Worm (Caenorhabditis elegans) whole organism, early embryonic: ENCODE data around the gene K02D3.1.

Experiments
- B0310.2 ChIP-seq: sonication (generic microtip); optimal IDR thresholded peaks from 2 replicates; lab custom pipeline; 2016; ENCODE audit warnings: mild to moderate bottlenecking, missing genetic modification characterization, missing compliant biosample characterization
- F13C5.2 ChIP-seq: sonication (generic microtip); optimal IDR thresholded peaks from 2 replicates; lab custom pipeline; 2017; ENCODE audit warnings: mild to moderate bottlenecking, missing genetic modification characterization, inconsistent platforms, missing compliant biosample characterization
- aly-1 ChIP-seq: sonication (generic microtip); optimal IDR thresholded peaks from 2 replicates; lab custom pipeline; 2016; ENCODE audit warnings: missing genetic modification characterization, missing compliant biosample characterization
- ama-1 ChIP-seq: fragments of 150-350 bp; optimal IDR thresholded peaks from 2 replicates; lab custom pipeline; 2014
- ceh-13 ChIP-seq: fragments of 200-800 bp; sonication (Bioruptor generic); optimal IDR thresholded peaks from 2 replicates; lab custom pipeline; 2018; ENCODE audit warnings: mild to moderate bottlenecking, missing genetic modification characterization, missing compliant biosample characterization
- ceh-36 ChIP-seq: sonication (generic microtip); optimal IDR thresholded peaks from 2 replicates; lab custom pipeline; 2016; ENCODE audit warnings: missing genetic modification characterization, inconsistent platforms, missing compliant biosample characterization
- ets-7 ChIP-seq: sonication (generic microtip); optimal IDR thresholded peaks from 2 replicates; lab custom pipeline; 2016; ENCODE audit warnings: missing genotype, missing genetic modification characterization, missing compliant biosample characterization
- flt-1 ChIP-seq: fragments of 200-800 bp; sonication (Bioruptor generic); IDR thresholded peaks from 2 replicates; pipeline ENCODE4 v1.3.6; 2022; ENCODE audit warnings: missing genetic modification characterization, missing compliant biosample characterization
- hmbx-1 ChIP-seq: sonication (generic microtip); optimal IDR thresholded peaks from 2 replicates; lab custom pipeline; 2016; ENCODE audit warnings: mild to moderate bottlenecking, missing genetic modification characterization, missing compliant biosample characterization
- hmg-4 ChIP-seq: fragments of 200-800 bp; sonication (Bioruptor generic); optimal IDR thresholded peaks from 2 replicates; lab custom pipeline; 2018; ENCODE audit warnings: mild to moderate bottlenecking, missing genetic modification characterization, missing compliant biosample characterization
- hnd-1 ChIP-seq: sonication (generic microtip); optimal IDR thresholded peaks from 2 replicates; lab custom pipeline; 2016; ENCODE audit warnings: missing genetic modification characterization, missing compliant biosample characterization
- pes-1 ChIP-seq: fragments of 200-800 bp; sonication (Bioruptor generic); IDR thresholded peaks from 2 replicates; pipeline ENCODE4 v1.3.6; 2022; ENCODE audit warnings: missing genetic modification reagents, missing genetic modification characterization, missing compliant biosample characterization
- scrt-1 ChIP-seq: fragments of 200-800 bp; sonication (Bioruptor generic); IDR thresholded peaks from 2 replicates; pipeline ENCODE4 v1.3.6; 2022; ENCODE audit warnings: missing genetic modification characterization, missing compliant biosample characterization
- sea-1 ChIP-seq: fragments of 200-800 bp; sonication (Bioruptor generic); conservative IDR thresholded peaks from 2 replicates; pipeline ENCODE4 v1.3.6; 2022; ENCODE audit warnings: missing genetic modification characterization, missing compliant biosample characterization
- tbx-11 ChIP-seq: fragments of 200-800 bp; sonication (Bioruptor generic); IDR thresholded peaks from 2 replicates; pipeline ENCODE4 v1.3.6; 2022; ENCODE audit warnings: missing genetic modification characterization, missing compliant biosample characterization
- tbx-37 ChIP-seq: fragments of 200-800 bp; sonication (Bioruptor generic); conservative IDR thresholded peaks from 2 replicates; pipeline ENCODE4 v1.3.6; 2022; ENCODE audit warnings: missing genetic modification reagents, missing genetic modification characterization, missing compliant biosample characterization
- tra-4 ChIP-seq: sonication (generic microtip); optimal IDR thresholded peaks from 2 replicates; lab custom pipeline; 2017; ENCODE audit warnings: missing genetic modification characterization, missing compliant biosample characterization

K02D3.1 gene

DNA sequence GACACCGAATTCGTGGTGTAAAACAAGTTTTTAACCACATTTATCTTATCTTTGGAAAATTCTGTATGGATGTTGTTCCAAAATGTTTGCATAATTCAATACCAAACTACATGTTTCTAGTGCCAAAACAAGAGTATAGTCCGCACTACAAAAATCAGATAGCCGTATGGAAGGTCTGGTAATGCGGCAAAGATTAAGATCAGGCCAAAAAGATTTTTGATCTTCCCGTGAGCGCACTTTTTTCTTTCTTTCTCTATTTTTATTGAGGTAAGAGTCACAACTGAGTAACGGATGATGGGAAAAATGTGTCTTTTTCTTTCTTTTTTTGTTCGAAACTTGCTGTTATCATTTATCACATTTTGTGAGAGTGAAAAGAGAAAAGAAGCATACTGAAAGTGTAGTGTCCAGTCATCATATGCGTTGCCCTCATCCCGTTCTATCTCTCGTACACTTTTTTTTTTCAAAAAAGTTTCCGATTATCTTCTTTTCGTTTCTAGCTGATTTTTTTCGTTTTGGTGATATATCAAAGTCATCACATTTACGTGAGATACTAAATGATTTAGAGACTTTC is 37.9 kb downstream of the K02D3.1 start:
- TF ChIP-seq B0310.2 (tag; lab: Kevin White, UChicago) (no peak), hmg-4 (GFP tag; lab: Kevin White, UChicago) (no peak), hnd-1 (tag; lab: Kevin White, UChicago) (no peak)

DNA sequence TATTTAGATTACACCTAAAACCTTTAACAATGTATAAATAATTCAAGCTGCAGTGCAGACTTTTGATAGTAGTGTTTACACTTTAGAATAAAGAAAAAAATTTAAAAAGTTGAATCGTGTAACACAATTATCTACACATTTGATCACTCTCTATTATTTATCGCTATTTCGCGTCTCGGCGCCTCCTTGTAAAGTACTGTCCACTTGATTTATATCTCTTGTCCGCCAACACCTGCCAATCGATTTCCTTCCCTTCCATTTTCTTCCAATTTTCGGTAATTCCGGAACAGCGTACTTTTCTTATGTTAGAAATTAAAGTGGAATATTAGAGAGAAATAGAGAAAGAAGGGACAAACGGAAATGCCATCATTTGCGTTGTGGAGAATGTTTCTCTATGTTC is 38.9 kb downstream of the K02D3.1 start:
- no peak for TF ChIP-seq ets-7 (tag; lab: Kevin White, UChicago)
- TF ChIP-seq scrt-1 (GFP tag; lab: Robert Waterston, UW): no peak
- TF ChIP-seq tbx-37 (GFP tag; lab: Robert Waterston, UW): no peak
- no peak for TF ChIP-seq sea-1 (GFP tag; lab: Robert Waterston, UW)
- no peak for TF ChIP-seq B0310.2 (tag; lab: Kevin White, UChicago)
- TF ChIP-seq ama-1 (lab: Kevin White, UChicago): no peak
- TF ChIP-seq hnd-1 (tag; lab: Kevin White, UChicago): no peak
- no peak for TF ChIP-seq tbx-11 (GFP tag; lab: Robert Waterston, UW)
- no peak for TF ChIP-seq hmg-4 (GFP tag; lab: Kevin White, UChicago)

DNA sequence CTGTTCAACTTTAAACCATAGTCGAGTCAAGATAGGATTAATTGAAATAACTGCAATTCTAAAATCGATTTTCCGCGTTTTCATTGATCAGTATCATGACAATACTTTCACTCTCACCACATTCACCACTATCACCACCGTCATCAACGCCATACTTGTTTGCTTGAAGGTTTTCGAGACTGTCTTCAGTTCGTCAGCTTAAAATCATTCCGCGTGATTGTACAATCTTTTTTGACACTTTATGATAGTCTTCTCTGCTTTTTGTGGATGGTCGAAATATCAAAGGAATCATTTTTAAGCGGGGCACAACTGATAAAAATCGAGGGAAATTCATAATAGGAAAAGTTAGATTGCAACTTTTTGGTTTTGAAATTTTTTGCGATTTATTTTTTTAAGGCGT is 39.5 kb downstream of the K02D3.1 start:
- TF ChIP-seq ets-7 (tag; lab: Kevin White, UChicago): no peak
- no peak for TF ChIP-seq scrt-1 (GFP tag; lab: Robert Waterston, UW)
- no peak for TF ChIP-seq hmbx-1
- TF ChIP-seq B0310.2 (tag; lab: Kevin White, UChicago): no peak
- no peak for TF ChIP-seq ceh-13
- no peak for TF ChIP-seq pes-1
- no peak for TF ChIP-seq hnd-1 (tag; lab: Kevin White, UChicago)
- TF ChIP-seq aly-1 (tag; lab: Kevin White, UChicago): no peak

DNA sequence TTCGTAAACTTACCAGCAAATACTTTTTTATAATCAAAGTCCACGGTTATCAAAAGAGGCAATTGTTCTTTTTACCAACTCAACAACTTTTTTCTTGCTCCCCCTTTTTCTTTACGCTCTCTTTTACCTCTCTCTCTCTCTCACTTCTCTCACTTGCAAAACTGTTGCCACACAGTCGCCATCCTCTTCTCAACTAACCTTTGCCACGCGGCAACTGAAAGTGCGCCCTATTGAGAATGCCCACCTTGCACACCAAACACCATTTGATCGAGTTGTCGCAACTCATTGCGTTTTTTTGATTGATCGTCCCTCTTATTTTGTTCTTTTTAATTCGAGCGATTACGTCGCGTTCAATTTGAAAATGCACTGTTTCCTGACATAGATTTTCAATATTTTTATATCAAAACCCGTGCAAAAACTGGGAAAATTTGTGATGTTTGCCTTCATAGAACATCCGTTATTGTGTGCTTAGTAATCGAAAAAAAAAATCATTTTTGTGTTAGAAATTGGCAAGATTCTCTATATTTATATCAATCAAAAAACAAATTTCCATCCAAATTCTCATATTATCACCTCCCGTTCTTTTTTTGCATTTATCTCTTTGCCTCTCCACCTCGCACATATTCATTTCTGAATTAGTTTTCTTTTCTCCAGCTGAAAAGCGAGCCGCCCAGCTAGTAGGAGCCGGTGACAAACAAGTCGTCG is 40.1 kb downstream of the K02D3.1 start, which contains the start of gene nhr-71:
TSS of gene nhr-71 (plus strand) at position 655 of the 705 bp plus-strand sequence.
- TF ChIP-seq hnd-1 (tag; lab: Kevin White, UChicago): no peak
- no peak for TF ChIP-seq ama-1 (lab: Kevin White, UChicago)
- TF ChIP-seq flt-1: no peak
- TF ChIP-seq ets-7 (tag; lab: Kevin White, UChicago): no peak
- no peak for TF ChIP-seq hmg-4 (GFP tag; lab: Kevin White, UChicago)
- TF ChIP-seq hmbx-1: no peak
- TF ChIP-seq pes-1: no peak
- TF ChIP-seq aly-1 (tag; lab: Kevin White, UChicago): no peak
- no peak for TF ChIP-seq F13C5.2 (tag; lab: Kevin White, UChicago)
- TF ChIP-seq tbx-37 (GFP tag; lab: Robert Waterston, UW): no peak

DNA sequence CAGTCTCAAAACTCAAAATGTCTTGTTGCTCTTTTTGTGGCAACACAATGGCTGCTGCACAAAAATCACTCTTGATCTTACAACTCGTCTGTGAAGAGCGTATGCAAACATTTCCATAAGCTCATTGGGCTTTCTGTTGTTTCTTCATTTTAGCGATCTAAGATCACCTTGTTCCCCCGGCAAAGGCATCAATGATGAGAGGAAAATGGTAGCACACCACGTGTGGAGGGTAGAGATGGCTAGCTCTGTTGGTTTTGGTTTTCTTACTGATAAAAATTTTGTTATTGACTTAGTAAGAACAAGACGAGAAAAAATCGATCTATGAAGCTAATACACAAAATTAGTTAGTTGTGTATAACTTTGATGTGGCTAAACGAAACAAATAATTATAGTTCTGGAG is 41.3 kb downstream of the K02D3.1 start:
- TF ChIP-seq flt-1 (no peak), hmg-4 (GFP tag; lab: Kevin White, UChicago) (no peak), hmbx-1 (no peak), ets-7 (tag; lab: Kevin White, UChicago) (no peak), hnd-1 (tag; lab: Kevin White, UChicago) (no peak), tbx-11 (GFP tag; lab: Robert Waterston, UW) (no peak), B0310.2 (tag; lab: Kevin White, UChicago) (no peak), scrt-1 (GFP tag; lab: Robert Waterston, UW) (no peak), tra-4 (no peak), pes-1 (no peak), tbx-37 (GFP tag; lab: Robert Waterston, UW) (no peak), ama-1 (lab: Kevin White, UChicago) (no peak)

DNA sequence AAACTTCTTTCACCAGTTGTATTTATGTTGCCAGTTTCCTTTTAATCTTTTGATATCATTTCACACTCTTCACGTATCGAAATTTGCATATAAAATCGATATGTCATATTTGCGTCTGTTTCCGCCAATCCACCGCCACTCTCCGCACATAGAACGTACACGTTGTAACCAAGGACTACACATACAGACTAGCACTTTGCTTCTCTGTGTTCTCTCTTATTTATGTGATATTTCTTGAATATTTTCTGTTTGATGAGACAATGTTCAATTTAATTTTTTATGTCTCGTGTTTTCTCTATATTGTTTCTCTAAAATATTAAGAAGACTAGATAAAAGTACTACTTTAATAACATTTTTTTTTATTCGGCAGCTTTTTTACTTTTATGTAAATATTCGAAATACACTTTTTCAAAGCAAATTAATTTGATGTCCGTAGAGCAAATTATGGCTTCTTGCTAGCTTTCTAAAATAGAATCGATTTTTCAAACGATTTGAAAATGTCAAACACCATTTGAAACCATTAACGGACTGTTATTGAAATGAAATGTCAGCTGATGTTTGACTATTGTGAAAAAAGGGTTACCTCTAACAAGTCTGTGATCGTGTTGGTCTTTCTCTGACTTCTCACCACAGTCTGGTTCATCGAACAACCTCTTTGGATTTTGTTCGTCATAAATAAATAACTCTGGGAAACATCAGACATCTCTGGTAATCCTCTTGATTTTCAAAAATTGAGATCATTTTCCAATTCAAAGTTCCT is 46.3 kb downstream of the K02D3.1 start:
- TF ChIP-seq ceh-36 (tag; lab: Kevin White, UChicago) (no peak), tbx-37 (GFP tag; lab: Robert Waterston, UW) (no peak), hnd-1 (tag; lab: Kevin White, UChicago) (no peak), hmg-4 (GFP tag; lab: Kevin White, UChicago) (no peak), pes-1 (no peak), F13C5.2 (tag; lab: Kevin White, UChicago) (no peak), aly-1 (tag; lab: Kevin White, UChicago) (no peak), B0310.2 (tag; lab: Kevin White, UChicago) (no peak), ceh-13 (no peak), tra-4 (no peak), sea-1 (GFP tag; lab: Robert Waterston, UW) (no peak), scrt-1 (GFP tag; lab: Robert Waterston, UW) (no peak), flt-1 (no peak), hmbx-1 (no peak), tbx-11 (GFP tag; lab: Robert Waterston, UW) (no peak), ets-7 (tag; lab: Kevin White, UChicago) (no peak), ama-1 (lab: Kevin White, UChicago) (no peak)

DNA sequence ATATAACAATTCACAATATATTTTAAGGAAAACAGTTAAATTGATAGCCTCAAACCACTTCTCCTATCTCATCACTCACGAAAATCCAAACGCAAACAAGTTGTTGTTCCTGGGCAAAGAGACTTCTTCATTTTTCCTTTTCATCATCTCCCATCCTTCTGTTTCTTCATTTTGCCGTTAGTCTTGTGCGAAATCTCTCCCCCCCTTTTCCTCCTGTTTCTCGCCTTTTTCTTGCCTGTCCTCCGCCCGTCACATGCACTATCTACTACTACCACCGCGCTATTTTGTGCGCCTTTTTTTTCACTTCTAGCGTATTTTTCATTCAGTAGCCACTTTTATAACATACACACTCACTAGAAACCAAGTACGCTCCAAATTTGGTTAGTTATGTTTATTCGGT is 47.8 kb downstream of the K02D3.1 start:
- TF ChIP-seq tra-4 (no peak), hmg-4 (GFP tag; lab: Kevin White, UChicago) (no peak), hmbx-1 (no peak), F13C5.2 (tag; lab: Kevin White, UChicago) (no peak), ceh-36 (tag; lab: Kevin White, UChicago) (no peak), tbx-37 (GFP tag; lab: Robert Waterston, UW) (no peak), pes-1 (no peak), ets-7 (tag; lab: Kevin White, UChicago) (no peak), hnd-1 (tag; lab: Kevin White, UChicago) (no peak), scrt-1 (GFP tag; lab: Robert Waterston, UW) (no peak), ceh-13 (no peak), B0310.2 (tag; lab: Kevin White, UChicago) (no peak)
